Worm (Caenorhabditis elegans) whole organism, L1 larva: Measurements from ENCODE around the gene znf-593.

Experiments
- F16B12.6 ChIP-seq: fragments of 150-350 bp; optimal IDR thresholded peaks from 2 replicates; lab custom pipeline; 2014; ENCODE audit warnings: missing biosample characterization, missing genetic modification characterization
- Y116A8C.19 ChIP-seq: sonication (generic microtip); optimal IDR thresholded peaks from 2 replicates; lab custom pipeline; 2016; ENCODE audit warnings: missing compliant biosample characterization, missing genetic modification characterization, borderline replicate concordance
- alr-1 ChIP-seq: fragments of 200-800 bp; sonication (Bioruptor generic); optimal IDR thresholded peaks from 2 replicates; lab custom pipeline; 2018; ENCODE audit warnings: borderline replicate concordance, mild to moderate bottlenecking, missing genetic modification characterization, missing compliant biosample characterization
- ama-1 ChIP-seq: fragments of 150-350 bp; optimal IDR thresholded peaks from 2 replicates; lab custom pipeline; 2014
- blmp-1 ChIP-seq: fragments of 150-350 bp; optimal IDR thresholded peaks from 2 replicates; lab custom pipeline; 2014; ENCODE audit warnings: missing biosample characterization, missing genetic modification characterization
- dpl-1 ChIP-seq, 3 experiments: fragments of 150-350 bp in 2 of 3; sonication (generic microtip) in 1 of 3; optimal IDR thresholded peaks; 2 replicates each; lab custom pipeline; 2014 to 2017; ENCODE audit warnings: missing biosample characterization in 3 of 3, missing genetic modification characterization in 3 of 3, missing genetic modification reagents in 3 of 3
- efl-1 ChIP-seq, 4 experiments: fragments of 150-350 bp; optimal IDR thresholded peaks in 3 of 4; peaks in 1 of 4; 1 replicate in 1 of 4; 2 replicates in 3 of 4; lab custom pipeline; 2014; ENCODE audit warnings: missing biosample characterization in 2 of 4, missing genetic modification characterization in 2 of 4, missing genetic modification reagents in 2 of 4
- efl-3 ChIP-seq: fragments of 200-800 bp; sonication (Bioruptor generic); optimal IDR thresholded peaks from 2 replicates; lab custom pipeline; 2018; ENCODE audit warnings: mild to moderate bottlenecking, missing genetic modification characterization, missing compliant biosample characterization
- egl-13 ChIP-seq: sonication (generic microtip); optimal IDR thresholded peaks from 2 replicates; lab custom pipeline; 2016; ENCODE audit warnings: missing genotype, missing genetic modification reagents, missing genetic modification characterization, missing compliant biosample characterization
- elt-2 ChIP-seq: sonication (generic microtip); optimal IDR thresholded peaks from 2 replicates; lab custom pipeline; 2016; ENCODE audit warnings: missing genetic modification characterization, mild to moderate bottlenecking, inconsistent platforms, missing compliant biosample characterization, missing genetic modification reagents
- elt-3 ChIP-seq, 6 experiments: fragments of 150-350 bp in 1 of 6; sonication (generic microtip); optimal IDR thresholded peaks; 2 replicates each; lab custom pipeline; 2017 to 2018; ENCODE audit warnings: missing biosample characterization in 6 of 6, missing genetic modification characterization in 6 of 6, inconsistent platforms in 1 of 6
- fkh-10 ChIP-seq: sonication (generic microtip); optimal IDR thresholded peaks from 2 replicates; lab custom pipeline; 2017; ENCODE audit warnings: missing biosample characterization, missing genetic modification reagents, missing genetic modification characterization
- fkh-8 ChIP-seq: sonication (generic microtip); optimal IDR thresholded peaks from 2 replicates; lab custom pipeline; 2016; ENCODE audit warnings: mild to moderate bottlenecking, missing genetic modification characterization, missing compliant biosample characterization
- fos-1 ChIP-seq: fragments of 150-350 bp; optimal IDR thresholded peaks from 2 replicates; lab custom pipeline; 2014; ENCODE audit warnings: missing biosample characterization, missing genetic modification characterization
- hlh-17 ChIP-seq: fragments of 200-800 bp; sonication (Bioruptor generic); optimal IDR thresholded peaks from 2 replicates; lab custom pipeline; 2018; ENCODE audit warnings: missing genetic modification characterization, mild to moderate bottlenecking, missing compliant biosample characterization, moderate library complexity, borderline replicate concordance
- hlh-4 ChIP-seq: sonication (generic microtip); optimal IDR thresholded peaks from 2 replicates; lab custom pipeline; 2016; ENCODE audit warnings: mild to moderate bottlenecking, missing genetic modification characterization, missing compliant biosample characterization
- hpl-2 ChIP-seq: fragments of 150-350 bp; optimal IDR thresholded peaks from 2 replicates; lab custom pipeline; 2014; ENCODE audit warnings: missing biosample characterization, missing genetic modification reagents, missing genetic modification characterization
- irx-1 ChIP-seq: sonication (generic microtip); optimal IDR thresholded peaks from 2 replicates; lab custom pipeline; 2016; ENCODE audit warnings: missing genetic modification characterization, missing compliant biosample characterization
- isw-1 ChIP-seq: fragments of 200-800 bp; sonication (Bioruptor generic); IDR thresholded peaks from 2 replicates; pipeline ENCODE4 v1.3.6; 2022; ENCODE audit warnings: missing genetic modification characterization, missing compliant biosample characterization
- jun-1 ChIP-seq: fragments of 150-350 bp; optimal IDR thresholded peaks from 2 replicates; lab custom pipeline; 2014; ENCODE audit warnings: missing biosample characterization, missing genetic modification reagents, missing genetic modification characterization
- lin-14 ChIP-seq: fragments of 200-800 bp; sonication (Bioruptor generic); optimal IDR thresholded peaks from 2 replicates; lab custom pipeline; 2018; ENCODE audit warnings: mild to moderate bottlenecking, missing genetic modification characterization, moderate library complexity, missing compliant biosample characterization
- lin-15B ChIP-seq: fragments of 150-350 bp; sonication (generic microtip); optimal IDR thresholded peaks from 3 replicates; lab custom pipeline; 2014; ENCODE audit warnings: missing biosample characterization, missing genetic modification characterization
- lin-35 ChIP-seq, 2 experiments: fragments of 150-350 bp; optimal IDR thresholded peaks; 2 replicates each; lab custom pipeline; 2014; ENCODE audit warnings: missing biosample characterization in 2 of 2, missing genetic modification characterization in 2 of 2, missing genetic modification reagents in 2 of 2
- lin-39 ChIP-seq: fragments of 150-350 bp; optimal IDR thresholded peaks from 2 replicates; lab custom pipeline; 2014; ENCODE audit warnings: missing biosample characterization, missing genetic modification reagents, missing genetic modification characterization
- lir-3 ChIP-seq: sonication (generic microtip); optimal IDR thresholded peaks from 2 replicates; lab custom pipeline; 2016; ENCODE audit warnings: mild to moderate bottlenecking, missing genetic modification characterization, moderate library complexity, missing compliant biosample characterization; ENCODE audit not compliant: poor library complexity
- lsy-2 ChIP-seq, 2 experiments: fragments of 150-350 bp; optimal IDR thresholded peaks; 2 replicates each; lab custom pipeline; 2014; ENCODE audit warnings: missing biosample characterization in 2 of 2, missing genetic modification characterization in 2 of 2
- mab-9 ChIP-seq: fragments of 200-800 bp; sonication (Bioruptor generic); IDR thresholded peaks from 2 replicates; pipeline ENCODE4 v1.3.6; 2022; ENCODE audit warnings: missing genetic modification reagents, missing genetic modification characterization, missing compliant biosample characterization
- mdl-1 ChIP-seq, 2 experiments: fragments of 150-350 bp; optimal IDR thresholded peaks; 2 replicates each; lab custom pipeline; 2014 to 2017; ENCODE audit warnings: missing biosample characterization in 2 of 2, missing genetic modification characterization in 2 of 2, inconsistent platforms in 1 of 2
- mep-1 ChIP-seq: fragments of 150-350 bp; optimal IDR thresholded peaks from 2 replicates; lab custom pipeline; 2014; ENCODE audit warnings: missing biosample characterization, missing genetic modification characterization
- nhr-11 ChIP-seq: fragments of 150-350 bp; optimal IDR thresholded peaks from 2 replicates; lab custom pipeline; 2014; ENCODE audit warnings: missing biosample characterization, missing genetic modification characterization
- nhr-12 ChIP-seq: sonication (generic microtip); optimal IDR thresholded peaks from 2 replicates; lab custom pipeline; 2017; ENCODE audit warnings: missing biosample characterization, missing genetic modification characterization
- nhr-19 ChIP-seq: fragments of 200-800 bp; sonication (Bioruptor generic); conservative IDR thresholded peaks from 2 replicates; pipeline ENCODE4 v1.3.6; 2022; ENCODE audit warnings: missing genetic modification characterization, missing compliant biosample characterization
- nhr-20 ChIP-seq: sonication (generic microtip); optimal IDR thresholded peaks from 2 replicates; lab custom pipeline; 2016; ENCODE audit warnings: mild to moderate bottlenecking, missing genetic modification characterization, missing compliant biosample characterization
- nhr-237 ChIP-seq: fragments of 150-350 bp; optimal IDR thresholded peaks from 2 replicates; lab custom pipeline; 2014; ENCODE audit warnings: missing biosample characterization, missing genetic modification characterization
- nhr-47 ChIP-seq: sonication (generic microtip); optimal IDR thresholded peaks from 2 replicates; lab custom pipeline; 2016; ENCODE audit warnings: mild to moderate bottlenecking, missing genetic modification characterization, moderate library complexity, missing compliant biosample characterization
- nhr-84 ChIP-seq: sonication (generic microtip); optimal IDR thresholded peaks from 2 replicates; lab custom pipeline; 2017; ENCODE audit warnings: missing biosample characterization, missing genetic modification characterization
- nhr-90 ChIP-seq: sonication (generic microtip); optimal IDR thresholded peaks from 2 replicates; lab custom pipeline; 2016; ENCODE audit warnings: mild to moderate bottlenecking, missing genetic modification characterization, missing compliant biosample characterization; ENCODE audit not compliant: poor library complexity
- pag-3 ChIP-seq: sonication (generic microtip); optimal IDR thresholded peaks from 2 replicates; lab custom pipeline; 2017; ENCODE audit warnings: missing genetic modification characterization, mild to moderate bottlenecking, missing compliant biosample characterization, antibody characterized with exemption, borderline replicate concordance; ENCODE audit not compliant: insufficient read depth
- pax-3 ChIP-seq: fragments of 200-800 bp; sonication (Bioruptor generic); optimal IDR thresholded peaks from 2 replicates; lab custom pipeline; 2018; ENCODE audit warnings: mild to moderate bottlenecking, missing genetic modification characterization, moderate library complexity, missing compliant biosample characterization
- pqm-1 ChIP-seq: sonication (generic microtip); optimal IDR thresholded peaks from 3 replicates; lab custom pipeline; 2017; ENCODE audit warnings: missing biosample characterization, missing genetic modification characterization
- skn-1 ChIP-seq: fragments of 150-350 bp; optimal IDR thresholded peaks from 2 replicates; lab custom pipeline; 2014; ENCODE audit warnings: missing biosample characterization, missing genetic modification characterization
- snpc-4 ChIP-seq: fragments of 150-350 bp; optimal IDR thresholded peaks from 2 replicates; lab custom pipeline; 2014; ENCODE audit warnings: missing biosample characterization, missing genetic modification characterization
- sox-4 ChIP-seq: sonication (generic microtip); optimal IDR thresholded peaks from 2 replicates; lab custom pipeline; 2016; ENCODE audit warnings: missing genetic modification characterization, missing compliant biosample characterization
- sptf-1 ChIP-seq: fragments of 150-350 bp; optimal IDR thresholded peaks from 2 replicates; lab custom pipeline; 2014; ENCODE audit warnings: missing biosample characterization, missing genetic modification characterization
- sup-37 ChIP-seq: fragments of 200-800 bp; sonication (Bioruptor generic); optimal IDR thresholded peaks from 2 replicates; lab custom pipeline; 2018; ENCODE audit warnings: mild to moderate bottlenecking, missing genetic modification characterization, missing compliant biosample characterization
- tbx-2 ChIP-seq: sonication (generic microtip); optimal IDR thresholded peaks from 2 replicates; lab custom pipeline; 2016; ENCODE audit warnings: missing genetic modification characterization, missing compliant biosample characterization
- unc-130 ChIP-seq: fragments of 150-350 bp; optimal IDR thresholded peaks from 2 replicates; lab custom pipeline; 2017; ENCODE audit warnings: missing biosample characterization, missing genetic modification characterization, inconsistent platforms
- unc-62 ChIP-seq: fragments of 150-350 bp; optimal IDR thresholded peaks from 2 replicates; lab custom pipeline; 2014; ENCODE audit warnings: missing biosample characterization, missing genetic modification reagents, missing genetic modification characterization
- unc-86 ChIP-seq: sonication (generic microtip); optimal IDR thresholded peaks from 2 replicates; lab custom pipeline; 2016; ENCODE audit warnings: missing genetic modification characterization, missing compliant biosample characterization
- unc-98 ChIP-seq: fragments of 200-800 bp; sonication (Bioruptor generic); IDR thresholded peaks from 2 replicates; pipeline ENCODE4 v1.3.6; 2022; ENCODE audit warnings: missing genetic modification characterization, missing compliant biosample characterization
- xbp-1 ChIP-seq: sonication (generic microtip); optimal IDR thresholded peaks from 2 replicates; lab custom pipeline; 2016; ENCODE audit warnings: missing genetic modification characterization, missing compliant biosample characterization
- ztf-4 ChIP-seq: fragments of 150-350 bp; optimal IDR thresholded peaks from 2 replicates; lab custom pipeline; 2014; ENCODE audit warnings: missing biosample characterization, missing genetic modification characterization

Gene znf-593

ce11 chrIII:11870009-11870408 lies 48.5 kb downstream of the znf-593 start (continued):
- TF ChIP-seq pag-3 (tag; lab: Kevin White, UChicago), result peak; percentile 43
- TF ChIP-seq fkh-8, result peak; percentile 94
- peak; percentile 47 for TF ChIP-seq nhr-237 (tag; lab: Kevin White, UChicago)
- TF ChIP-seq tbx-2 (tag; lab: Kevin White, UChicago), result peak; percentile 91
- peak; percentile 98 for TF ChIP-seq lin-14 (GFP tag; lab: Kevin White, UChicago)
- no peak for TF ChIP-seq unc-62
- peak; percentile 94 for TF ChIP-seq mep-1 (tag; lab: Kevin White, UChicago)
- peak in 1 of 2 experiments; percentile 89 for TF ChIP-seq mdl-1 (tag; optimal IDR thresholded peaks at IDR 0.05; lab: Kevin White, UChicago)
- no peak for TF ChIP-seq sptf-1 (tag; lab: Kevin White, UChicago)
- peak; percentile 78 for TF ChIP-seq unc-130
- no peak for TF ChIP-seq alr-1
- peak; percentile 79 for TF ChIP-seq mab-9
- TF ChIP-seq blmp-1, result peak; percentile 63
- TF ChIP-seq nhr-47 (tag; lab: Kevin White, UChicago), result peak; percentile 90
- peak; percentile 79 for TF ChIP-seq isw-1
- no peak for TF ChIP-seq nhr-11
- peak; percentile 49 for TF ChIP-seq fkh-10 (GFP tag; lab: Kevin White, UChicago)
- TF ChIP-seq pqm-1 (tag; lab: Kevin White, UChicago), result no peak
- peak; percentile 39 for TF ChIP-seq ama-1 (lab: Kevin White, UChicago)
- TF ChIP-seq F16B12.6 (tag; lab: Kevin White, UChicago), result peak; percentile 70
- TF ChIP-seq lin-35 (GFP tag; optimal IDR thresholded peaks at IDR 0.05; lab: Kevin White, UChicago), result peak; percentile 84 to 86
- peak; percentile 27 for TF ChIP-seq hpl-2 (GFP tag; lab: Kevin White, UChicago)
- TF ChIP-seq unc-98, result peak; percentile 81
- peak; percentile 86 for TF ChIP-seq nhr-20 (tag; lab: Kevin White, UChicago)
- peak; percentile 86 for TF ChIP-seq pax-3 (tag; lab: Kevin White, UChicago)
- TF ChIP-seq efl-3 (GFP tag; lab: Kevin White, UChicago), result no peak
- TF ChIP-seq lin-15B, result peak; percentile 87
- TF ChIP-seq sup-37 (GFP tag; lab: Kevin White, UChicago), result no peak
- no peak for TF ChIP-seq nhr-12 (tag; lab: Kevin White, UChicago)
- no peak for TF ChIP-seq hlh-17 (GFP tag; lab: Kevin White, UChicago)
- TF ChIP-seq jun-1 (tag; lab: Kevin White, UChicago), result peak; percentile 57
- TF ChIP-seq Y116A8C.19 (tag; lab: Kevin White, UChicago), result no peak
- TF ChIP-seq skn-1, result peak; percentile 82
- TF ChIP-seq unc-86 (tag; lab: Kevin White, UChicago), result peak; percentile 71
- peak; percentile 89 for TF ChIP-seq nhr-90 (tag; lab: Kevin White, UChicago)
- TF ChIP-seq dpl-1 (GFP tag; optimal IDR thresholded peaks at IDR 0.05; lab: Kevin White, UChicago), result peak; percentile 56 to 83 (median 77)
- peak; percentile 94 for TF ChIP-seq lir-3 (tag; lab: Kevin White, UChicago)
- TF ChIP-seq elt-2 (tag; lab: Kevin White, UChicago), result peak; percentile 48
- peak; percentile 47 for TF ChIP-seq lin-39 (tag; lab: Kevin White, UChicago)
- no peak for TF ChIP-seq hlh-4 (tag; lab: Kevin White, UChicago)
- peak; percentile 80 for TF ChIP-seq nhr-19 (GFP tag; lab: Robert Waterston, UW)
- TF ChIP-seq lsy-2 (tag; optimal IDR thresholded peaks at IDR 0.05; lab: Kevin White, UChicago), result peak; percentile 86 to 92
- peak; percentile 87 for TF ChIP-seq irx-1
- TF ChIP-seq fos-1 (tag; lab: Kevin White, UChicago), result peak; percentile 55
- TF ChIP-seq ztf-4, result peak; percentile 76
- peak; percentile 36 for TF ChIP-seq sox-4 (tag; lab: Kevin White, UChicago)
- TF ChIP-seq xbp-1, result peak; percentile 87
- TF ChIP-seq efl-1 (optimal IDR thresholded peaks at IDR 0.05; lab: Kevin White, UChicago), result peak; percentile 86 to 89
- TF ChIP-seq efl-1 (GFP tag; optimal IDR thresholded peaks at IDR 0.05 in 1 of 2; lab: Kevin White, UChicago), result peak; percentile 77 to 96
- TF ChIP-seq egl-13 (tag; lab: Kevin White, UChicago), result peak; percentile 64
- TF ChIP-seq snpc-4 (tag; lab: Kevin White, UChicago), result peak; percentile 92
- no peak for TF ChIP-seq nhr-84 (tag; lab: Kevin White, UChicago)
- no peak for TF ChIP-seq elt-3 (tag; optimal IDR thresholded peaks at IDR 0.05; lab: Kevin White, UChicago)
